Worm (Caenorhabditis elegans) whole organism, mixed stage, embryonic: ENCODE results near the gene F41B4.1.

Experiments
- M03D4.4 ChIP-seq: sonication (generic microtip); optimal IDR thresholded peaks from 2 replicates; lab custom pipeline; 2017; ENCODE audit warnings: mild to moderate bottlenecking, missing genetic modification characterization, missing compliant biosample characterization
- bed-3 ChIP-seq: fragments of 200-800 bp; sonication (Bioruptor generic); optimal IDR thresholded peaks from 3 replicates; lab custom pipeline; 2018; ENCODE audit warnings: mild to moderate bottlenecking, missing genetic modification characterization, moderate library complexity, missing compliant biosample characterization
- blmp-1 ChIP-seq: fragments of 150-350 bp; optimal IDR thresholded peaks from 2 replicates; lab custom pipeline; 2014; ENCODE audit warnings: missing biosample characterization, missing genetic modification characterization
- ceh-39 ChIP-seq: fragments of 150-350 bp; optimal IDR thresholded peaks from 2 replicates; lab custom pipeline; 2014; ENCODE audit warnings: missing biosample characterization, missing genetic modification characterization
- ceh-43 ChIP-seq: fragments of 200-800 bp; sonication (Bioruptor generic); optimal IDR thresholded peaks from 2 replicates; lab custom pipeline; 2018; ENCODE audit warnings: mild to moderate bottlenecking, missing genetic modification characterization, moderate library complexity, missing compliant biosample characterization
- ceh-83 ChIP-seq: fragments of 200-800 bp; sonication (Bioruptor generic); optimal IDR thresholded peaks from 2 replicates; lab custom pipeline; 2018; ENCODE audit warnings: mild to moderate bottlenecking, missing genetic modification characterization, missing compliant biosample characterization
- ces-1 ChIP-seq: fragments of 150-350 bp; optimal IDR thresholded peaks from 2 replicates; lab custom pipeline; 2014; ENCODE audit warnings: missing biosample characterization, missing genetic modification reagents, missing genetic modification characterization
- cnd-1 ChIP-seq: fragments of 200-800 bp; sonication (Bioruptor generic); optimal IDR thresholded peaks from 2 replicates; lab custom pipeline; 2018; ENCODE audit warnings: mild to moderate bottlenecking, missing genetic modification characterization, missing compliant biosample characterization
- drap-1 ChIP-seq: fragments of 200-800 bp; sonication (Bioruptor generic); optimal IDR thresholded peaks from 3 replicates; lab custom pipeline; 2018; ENCODE audit warnings: mild to moderate bottlenecking, missing genetic modification characterization, missing compliant biosample characterization
- elt-1 ChIP-seq: sonication (generic microtip); optimal IDR thresholded peaks from 2 replicates; lab custom pipeline; 2017; ENCODE audit warnings: missing genetic modification characterization, mild to moderate bottlenecking, missing compliant biosample characterization, antibody characterized with exemption, moderate library complexity, borderline replicate concordance; ENCODE audit not compliant: insufficient read depth
- elt-3 ChIP-seq: fragments of 150-350 bp; optimal IDR thresholded peaks from 2 replicates; lab custom pipeline; 2014; ENCODE audit warnings: missing biosample characterization, missing genetic modification characterization
- flh-1 ChIP-seq: fragments of 200-800 bp; sonication (Bioruptor generic); optimal IDR thresholded peaks from 2 replicates; lab custom pipeline; 2018; ENCODE audit warnings: mild to moderate bottlenecking, missing genetic modification characterization, moderate library complexity, missing compliant biosample characterization
- ham-2 ChIP-seq: fragments of 200-800 bp; sonication (Bioruptor generic); optimal IDR thresholded peaks from 2 replicates; lab custom pipeline; 2018; ENCODE audit warnings: mild to moderate bottlenecking, missing genetic modification characterization, missing compliant biosample characterization
- hlh-1 ChIP-seq: fragments of 150-350 bp; optimal IDR thresholded peaks from 2 replicates; lab custom pipeline; 2014; ENCODE audit warnings: missing biosample characterization, missing genetic modification reagents, missing genetic modification characterization
- lin-13 ChIP-seq: fragments of 150-350 bp; optimal IDR thresholded peaks from 2 replicates; lab custom pipeline; 2014; ENCODE audit warnings: missing biosample characterization, missing genetic modification characterization
- lin-32 ChIP-seq: fragments of 200-800 bp; sonication (Bioruptor generic); optimal IDR thresholded peaks from 2 replicates; lab custom pipeline; 2018; ENCODE audit warnings: mild to moderate bottlenecking, missing genetic modification characterization, missing compliant biosample characterization
- lsy-2 ChIP-seq: fragments of 150-350 bp; optimal IDR thresholded peaks from 2 replicates; lab custom pipeline; 2014; ENCODE audit warnings: missing biosample characterization, missing genetic modification characterization
- mab-5 ChIP-seq: fragments of 150-350 bp; optimal IDR thresholded peaks from 2 replicates; lab custom pipeline; 2014; ENCODE audit warnings: missing biosample characterization, missing genetic modification characterization
- mep-1 ChIP-seq: fragments of 150-350 bp; optimal IDR thresholded peaks from 2 replicates; lab custom pipeline; 2017; ENCODE audit warnings: missing biosample characterization, missing genetic modification reagents, missing genetic modification characterization, inconsistent platforms
- mls-2 ChIP-seq: sonication (generic microtip); optimal IDR thresholded peaks from 2 replicates; lab custom pipeline; 2016; ENCODE audit warnings: mild to moderate bottlenecking, missing genetic modification characterization, moderate library complexity, missing compliant biosample characterization
- nhr-12 ChIP-seq: fragments of 150-350 bp; optimal IDR thresholded peaks from 2 replicates; lab custom pipeline; 2014; ENCODE audit warnings: missing biosample characterization, missing genetic modification characterization
- nhr-2 ChIP-seq: fragments of 150-350 bp; optimal IDR thresholded peaks from 2 replicates; lab custom pipeline; 2014; ENCODE audit warnings: missing biosample characterization, missing genetic modification characterization
- nhr-28 ChIP-seq: fragments of 150-350 bp; optimal IDR thresholded peaks from 2 replicates; lab custom pipeline; 2014; ENCODE audit warnings: missing biosample characterization, missing genetic modification characterization
- nhr-76 ChIP-seq: sonication (generic microtip); optimal IDR thresholded peaks from 2 replicates; lab custom pipeline; 2017; ENCODE audit warnings: missing biosample characterization, missing genetic modification characterization
- pha-4 ChIP-seq: fragments of 150-350 bp; optimal IDR thresholded peaks from 2 replicates; lab custom pipeline; 2018; ENCODE audit warnings: missing biosample characterization, missing genetic modification reagents, missing genetic modification characterization
- sem-2 ChIP-seq: fragments of 200-800 bp; sonication (Bioruptor generic); optimal IDR thresholded peaks from 2 replicates; lab custom pipeline; 2018; ENCODE audit warnings: mild to moderate bottlenecking, missing genetic modification characterization, missing compliant biosample characterization
- snpc-4 ChIP-seq: fragments of 150-350 bp; optimal IDR thresholded peaks from 2 replicates; lab custom pipeline; 2014; ENCODE audit warnings: missing biosample characterization, missing genetic modification characterization
- sptf-1 ChIP-seq: sonication (generic microtip); optimal IDR thresholded peaks from 2 replicates; lab custom pipeline; 2017; ENCODE audit warnings: mild to moderate bottlenecking, missing genetic modification characterization, moderate library complexity, missing compliant biosample characterization
- tbx-8 ChIP-seq: fragments of 200-800 bp; sonication (Bioruptor generic); optimal IDR thresholded peaks from 2 replicates; lab custom pipeline; 2018; ENCODE audit warnings: mild to moderate bottlenecking, missing genetic modification characterization, moderate library complexity, missing compliant biosample characterization
- unc-120 ChIP-seq: sonication (generic microtip); optimal IDR thresholded peaks from 2 replicates; lab custom pipeline; 2017; ENCODE audit warnings: missing genetic modification characterization, missing compliant biosample characterization; ENCODE audit not compliant: poor library complexity, severe bottlenecking
- unc-39 ChIP-seq: fragments of 150-350 bp; optimal IDR thresholded peaks from 2 replicates; lab custom pipeline; 2014; ENCODE audit warnings: missing biosample characterization, missing genetic modification characterization
- unc-62 ChIP-seq: fragments of 150-350 bp; optimal IDR thresholded peaks from 2 replicates; lab custom pipeline; 2014; ENCODE audit warnings: missing biosample characterization, missing genetic modification reagents, missing genetic modification characterization
- zip-8 ChIP-seq: fragments of 150-350 bp; optimal IDR thresholded peaks from 2 replicates; lab custom pipeline; 2014; ENCODE audit warnings: missing biosample characterization, missing genetic modification characterization
- ztf-11 ChIP-seq: fragments of 150-350 bp; optimal IDR thresholded peaks from 2 replicates; lab custom pipeline; 2014; ENCODE audit warnings: missing biosample characterization, missing genetic modification characterization

F41B4.1 gene

ce11 chrX:6853318-6853717 lies 27.7 kb upstream of the F41B4.1 start, which contains the start of gene rig-3:
rig-3 (plus strand) TSS chrX:6853618.
- no peak for TF ChIP-seq flh-1
- no peak for TF ChIP-seq snpc-4 (tag; lab: Kevin White, UChicago)
- TF ChIP-seq ztf-11 (tag; lab: Kevin White, UChicago): no peak
- TF ChIP-seq ceh-39: no peak
- no peak for TF ChIP-seq elt-1 (tag; lab: Kevin White, UChicago)
- no peak for TF ChIP-seq blmp-1 (tag; lab: Kevin White, UChicago)
- TF ChIP-seq lin-32 (GFP tag; lab: Kevin White, UChicago): no peak
- no peak for TF ChIP-seq pha-4
- TF ChIP-seq ham-2 (GFP tag; lab: Kevin White, UChicago): no peak
- TF ChIP-seq sptf-1: no peak
- no peak for TF ChIP-seq nhr-76 (tag; lab: Kevin White, UChicago)
- no peak for TF ChIP-seq mls-2 (tag; lab: Kevin White, UChicago)
- TF ChIP-seq nhr-2 (tag; lab: Kevin White, UChicago): no peak
- no peak for TF ChIP-seq mep-1 (tag; lab: Kevin White, UChicago)
- TF ChIP-seq sem-2: no peak
- no peak for TF ChIP-seq unc-62 (GFP tag; lab: Kevin White, UChicago)

DNA sequence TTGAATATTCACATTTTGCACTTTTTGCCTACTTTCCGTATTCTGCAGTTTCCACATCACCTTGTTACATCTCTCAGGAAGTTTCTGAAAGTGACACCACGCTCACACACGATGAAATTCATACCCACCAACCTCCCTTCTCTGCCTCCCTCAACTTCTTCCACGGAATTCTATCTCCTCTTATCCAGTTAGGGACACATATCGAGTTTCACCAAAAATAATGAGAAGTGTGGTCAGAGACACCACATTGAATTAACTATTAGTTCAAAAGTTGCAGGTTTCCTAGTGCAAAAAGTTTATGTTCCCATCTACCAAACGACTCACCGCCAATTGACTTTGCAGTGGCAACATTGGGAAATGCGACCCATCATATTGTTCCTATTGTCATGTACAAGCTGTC lies 24.8 kb upstream of the F41B4.1 start:
- peak; percentile 38 for TF ChIP-seq ces-1 (GFP tag; lab: Kevin White, UChicago)
- TF ChIP-seq sptf-1: no peak
- no peak for TF ChIP-seq ham-2 (GFP tag; lab: Kevin White, UChicago)
- TF ChIP-seq elt-1 (tag; lab: Kevin White, UChicago): no peak
- TF ChIP-seq lsy-2: no peak
- no peak for TF ChIP-seq elt-3 (tag; lab: Kevin White, UChicago)
- no peak for TF ChIP-seq zip-8

DNA sequence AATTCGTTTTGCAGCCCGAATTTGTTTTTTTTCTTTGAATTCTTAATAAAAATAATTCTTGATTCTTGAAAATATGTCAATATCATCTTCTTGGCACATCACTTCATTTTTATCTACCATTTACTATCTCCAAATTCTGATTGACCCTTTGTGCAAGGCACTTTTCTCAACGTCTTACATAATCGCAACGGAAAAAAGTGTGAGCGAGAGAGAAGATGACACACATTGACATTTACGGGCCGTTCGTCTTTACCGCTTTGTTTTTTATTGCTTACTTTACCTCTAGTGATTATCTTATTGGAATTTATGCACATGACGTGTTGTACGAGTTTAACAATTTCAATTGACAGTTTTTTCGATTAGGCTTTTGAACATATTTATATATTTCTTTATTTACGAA lies 22.9 kb upstream of the F41B4.1 start:
- TF ChIP-seq ceh-43 (GFP tag; lab: Kevin White, UChicago): no peak
- TF ChIP-seq ztf-11 (tag; lab: Kevin White, UChicago): no peak
- no peak for TF ChIP-seq elt-1 (tag; lab: Kevin White, UChicago)

- TF ChIP-seq nhr-76 (tag; lab: Kevin White, UChicago) (no peak), ces-1 (GFP tag; lab: Kevin White, UChicago) (no peak), sem-2 (no peak), unc-62 (GFP tag; lab: Kevin White, UChicago) (no peak), unc-120 (no peak), blmp-1 (tag; lab: Kevin White, UChicago) (no peak), mep-1 (tag; lab: Kevin White, UChicago) (no peak), hlh-1 (tag; lab: Kevin White, UChicago) (no peak)
Measured at ce11 chrX:6845934-6846333, 20.3 kb upstream of the F41B4.1 start, which contains the start of gene C53B7.2. C53B7.2 (plus strand) TSS chrX:6846234.

DNA sequence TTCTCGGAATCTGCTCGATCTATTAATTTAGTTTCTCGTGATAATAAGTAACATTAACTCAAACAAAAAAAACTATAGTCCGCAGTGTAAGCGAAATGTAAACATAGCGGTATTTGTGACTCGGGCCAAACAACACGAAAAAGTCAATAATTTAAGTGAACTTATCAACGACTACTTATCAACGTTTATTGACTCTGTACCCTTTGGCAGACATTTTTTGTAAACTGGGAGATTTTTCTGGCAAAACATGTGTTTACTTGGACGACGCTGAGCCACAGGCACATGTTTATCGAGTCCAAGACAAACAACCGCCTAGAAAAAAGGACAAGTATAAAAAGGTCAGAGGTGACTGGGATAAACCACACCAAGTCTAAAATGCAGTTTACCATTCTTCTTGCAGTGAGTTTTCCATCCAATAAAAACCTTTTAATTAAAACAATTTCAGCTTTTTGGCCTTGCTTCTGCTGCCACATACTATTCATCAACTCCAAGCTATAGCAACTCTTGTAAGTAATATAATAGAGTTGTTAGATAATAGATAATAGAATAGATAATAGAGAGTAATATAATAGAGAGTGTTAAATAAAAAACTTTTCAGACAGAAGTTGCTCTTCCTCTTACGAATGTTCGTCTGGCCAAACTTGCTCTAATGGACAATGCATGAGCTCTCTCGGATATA lies 18.9 kb upstream of the F41B4.1 start, which contains the start of gene C53B7.3:
Gene C53B7.3, plus strand, starts transcription at position 362 of the 679 bp plus-strand sequence.
- TF ChIP-seq pha-4 (peak; percentile 4), lsy-2 (no peak)
- TF ChIP-seq, all 35 proteins: peak for 1

DNA sequence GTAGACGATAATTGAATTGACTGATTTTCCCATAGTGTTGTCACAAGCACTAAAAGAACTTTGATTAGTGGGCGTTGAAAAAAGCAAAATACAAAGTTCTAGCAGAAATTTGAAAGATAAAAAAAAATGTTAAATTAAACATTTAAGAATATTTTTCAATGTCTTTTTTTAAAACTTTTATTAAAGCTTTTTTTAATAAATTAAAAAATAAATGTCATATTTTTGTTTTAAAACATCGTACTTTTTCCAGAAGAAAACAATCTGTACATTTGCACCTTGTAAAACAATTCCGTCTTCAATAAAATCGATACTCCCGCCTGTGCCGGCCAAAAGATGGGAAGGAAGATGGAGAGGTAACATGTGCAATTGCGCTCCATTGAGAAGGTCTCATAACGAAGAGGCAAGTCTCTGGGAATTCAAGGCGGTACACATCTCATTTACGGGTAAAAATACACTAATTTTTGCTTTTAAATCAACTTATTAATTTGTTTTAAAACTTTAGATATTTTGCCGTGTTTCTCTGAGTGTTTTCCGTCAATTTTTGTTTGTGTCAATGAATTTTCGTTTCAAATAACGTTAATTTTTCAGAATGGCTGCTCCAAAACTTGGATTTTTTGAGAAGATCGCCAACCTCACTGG lies 15.1 kb upstream of the F41B4.1 start, which contains the start of the genes glr-6 and asg-2:
Gene glr-6, minus strand, starts transcription at position 51 of the 639 bp plus-strand sequence.
Gene asg-2, plus strand, starts transcription at position 589 of the 639 bp plus-strand sequence.
- TF ChIP-seq pha-4 (peak; percentile 32), mep-1 (tag; lab: Kevin White, UChicago) (peak; percentile 96), blmp-1 (tag; lab: Kevin White, UChicago) (no peak), sem-2 (no peak), ceh-83 (GFP tag; lab: Kevin White, UChicago) (no peak), flh-1 (no peak), lin-32 (GFP tag; lab: Kevin White, UChicago) (no peak), M03D4.4 (tag; lab: Kevin White, UChicago) (no peak), unc-39 (no peak), unc-62 (GFP tag; lab: Kevin White, UChicago) (peak; percentile 21), snpc-4 (tag; lab: Kevin White, UChicago) (no peak), mab-5 (tag; lab: Kevin White, UChicago) (no peak), unc-120 (no peak), hlh-1 (tag; lab: Kevin White, UChicago) (peak; percentile 24), nhr-76 (tag; lab: Kevin White, UChicago) (no peak), ceh-43 (GFP tag; lab: Kevin White, UChicago) (no peak), nhr-28 (no peak), drap-1 (no peak), mls-2 (tag; lab: Kevin White, UChicago) (no peak), bed-3 (GFP tag; lab: Kevin White, UChicago) (no peak), sptf-1 (peak; percentile 10), nhr-12 (no peak), ceh-39 (peak; percentile 62), cnd-1 (no peak), lsy-2 (peak; percentile 60), elt-1 (tag; lab: Kevin White, UChicago) (no peak), lin-13 (tag; lab: Kevin White, UChicago) (peak; percentile 18), zip-8 (no peak), tbx-8 (GFP tag; lab: Kevin White, UChicago) (no peak), elt-3 (tag; lab: Kevin White, UChicago) (no peak)
